Fruit fly (Drosophila melanogaster): ENCODE data around the gene kst.

The kst gene

DNA sequence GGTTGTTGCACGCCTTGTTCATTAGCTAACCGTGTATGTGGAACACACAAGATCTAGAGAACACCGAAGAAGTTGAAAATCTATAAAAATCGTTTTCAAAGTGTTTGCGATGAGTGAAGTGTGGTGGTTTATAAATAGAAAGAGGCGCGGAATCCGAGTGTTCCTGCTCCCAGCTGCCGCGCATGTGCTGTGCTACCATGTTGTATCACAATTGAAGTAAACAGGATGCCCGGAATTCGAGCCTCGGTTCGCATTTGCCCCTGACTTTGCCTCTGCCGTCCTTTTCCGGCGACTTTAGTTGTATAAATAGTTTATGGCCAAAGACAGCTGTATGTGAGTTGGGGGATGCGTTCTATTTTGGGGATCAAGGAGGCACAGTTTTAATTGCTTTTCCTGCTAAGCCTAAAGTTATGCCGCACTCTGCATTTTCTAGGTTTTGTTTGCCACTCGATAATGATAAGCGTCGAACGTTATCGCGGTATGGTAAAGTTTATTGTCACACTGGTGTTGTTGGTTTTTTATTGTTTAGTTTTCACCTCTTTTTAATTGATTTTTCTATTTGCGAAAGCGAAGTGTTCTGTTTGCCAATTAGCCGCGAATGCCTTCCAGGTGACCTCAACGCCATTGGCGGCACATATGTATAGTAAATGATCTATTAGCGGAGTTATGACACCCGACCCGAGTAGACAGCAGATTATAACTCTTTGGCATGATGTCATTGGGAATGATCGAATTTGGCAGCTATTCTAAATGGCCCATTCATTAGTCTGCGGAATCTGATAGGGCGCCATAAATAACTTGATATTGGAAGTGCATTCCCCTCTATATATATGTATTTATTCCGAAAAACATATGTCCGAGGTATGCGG, 12.5 kb downstream of the kst start:
- TF ChIP-seq CG12768 (GFP tag; optimal IDR thresholded peaks at IDR 0.05) (peak; percentile 13), CG7101 (tag; optimal IDR thresholded peaks at IDR 0.05) (no peak), Hr96 (GFP tag; optimal IDR thresholded peaks at IDR 0.05) (no peak), CG33017 (tag; optimal IDR thresholded peaks at IDR 0.05) (peak; percentile 24), Crg-1 (GFP tag; optimal IDR thresholded peaks at IDR 0.05) (no peak), ovo (GFP tag; optimal IDR thresholded peaks at IDR 0.05) (no peak), CG7045 (GFP tag; optimal IDR thresholded peaks at IDR 0.05) (peak; percentile 1), CG11617 (GFP tag; optimal IDR thresholded peaks at IDR 0.05) (peak; percentile 13), toe (GFP tag; optimal IDR thresholded peaks at IDR 0.05) (no peak), cic (GFP tag; optimal IDR thresholded peaks at IDR 0.05) (peak; percentile 54)

dm6 chr3L:3349825-3350123, 13.1 kb downstream of the kst start:
- TF ChIP-seq CG12768 (GFP tag; optimal IDR thresholded peaks at IDR 0.05) = no peak
- no peak for TF ChIP-seq ovo (GFP tag; optimal IDR thresholded peaks at IDR 0.05)

DNA sequence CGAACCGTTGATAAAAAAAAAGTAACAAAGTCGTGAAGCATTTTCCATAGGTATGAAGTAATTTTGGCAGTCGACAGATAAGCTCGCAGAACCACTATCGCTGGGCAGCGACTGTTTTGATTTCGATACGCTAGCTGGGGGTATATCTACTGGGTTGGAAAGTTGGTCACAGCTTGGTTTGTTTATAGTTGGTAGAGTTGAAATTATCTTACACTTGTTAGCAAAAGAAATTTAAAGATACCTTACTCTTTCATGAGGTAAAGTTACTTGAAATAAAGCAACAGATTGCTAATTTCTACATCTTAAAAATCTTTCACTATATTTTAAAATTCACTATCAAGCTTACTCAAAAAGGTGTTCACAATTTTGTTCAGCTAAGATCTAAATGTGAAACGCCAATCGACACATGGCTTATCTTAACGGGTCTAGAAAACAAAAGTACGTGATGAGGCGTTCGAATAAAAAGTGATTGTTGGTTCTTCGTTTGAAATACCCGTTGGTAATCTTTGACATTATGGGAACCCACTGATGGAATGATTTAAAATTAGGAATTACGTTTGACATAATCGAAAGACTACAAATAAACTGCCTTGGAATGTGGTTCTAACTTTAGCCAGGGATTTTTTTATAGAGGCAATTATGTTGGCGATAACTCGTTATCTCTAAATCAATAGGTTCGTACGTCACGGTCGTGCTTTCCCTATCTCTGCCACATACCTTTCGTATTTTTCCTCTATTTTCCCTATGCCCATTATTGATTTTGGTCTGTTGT, 14.1 kb downstream of the kst start:
- no peak for TF ChIP-seq CG7045 (GFP tag; optimal IDR thresholded peaks at IDR 0.05)
- TF ChIP-seq bab1 (GFP tag; optimal IDR thresholded peaks at IDR 0.05) = peak; percentile 3

DNA sequence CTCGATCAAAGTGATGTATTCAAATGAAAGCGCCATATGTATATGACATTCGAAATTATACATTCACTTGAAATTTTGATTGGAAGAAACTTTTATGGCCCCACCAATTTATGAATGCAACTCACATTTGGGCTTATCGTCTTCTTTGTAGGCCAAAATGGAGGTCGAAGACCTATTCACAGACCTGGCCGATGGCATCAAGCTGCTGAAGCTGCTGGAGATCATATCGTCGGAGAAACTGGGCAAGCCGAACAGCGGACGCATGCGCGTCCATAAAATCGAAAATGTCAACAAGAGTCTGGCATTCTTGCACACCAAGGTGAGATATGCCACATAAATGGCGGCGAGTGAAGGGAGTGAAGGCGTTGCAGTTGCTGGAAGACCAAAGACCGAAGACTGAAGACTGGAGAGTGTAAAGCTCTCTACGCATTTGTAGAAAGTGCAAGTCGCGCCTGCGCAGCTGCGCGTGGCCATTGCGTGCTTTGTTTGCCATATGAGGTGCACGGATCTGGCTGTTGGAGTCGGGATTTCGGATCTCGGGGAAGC, 15.2 kb downstream of the kst start:
- TF ChIP-seq toe (GFP tag; optimal IDR thresholded peaks at IDR 0.05) = no peak
- no peak for TF ChIP-seq pad (GFP tag; optimal IDR thresholded peaks at IDR 0.05)
- TF ChIP-seq CG11617 (GFP tag; optimal IDR thresholded peaks at IDR 0.05) = no peak
- TF ChIP-seq CG5204 (GFP tag; optimal IDR thresholded peaks at IDR 0.05) = no peak
- TF ChIP-seq Crg-1 (GFP tag; optimal IDR thresholded peaks at IDR 0.05) = no peak
- no peak for TF ChIP-seq CG14711 (tag; optimal IDR thresholded peaks at IDR 0.05)
- no peak for TF ChIP-seq CG33017 (tag; optimal IDR thresholded peaks at IDR 0.05)
- TF ChIP-seq Mnt (GFP tag; optimal IDR thresholded peaks at IDR 0.05) = no peak
- TF ChIP-seq kay (GFP tag; ENCODE audit: borderline replicate concordance) = no peak
- no peak for TF ChIP-seq CG7045 (GFP tag; optimal IDR thresholded peaks at IDR 0.05)
- no peak for TF ChIP-seq CG7101 (tag; optimal IDR thresholded peaks at IDR 0.05)
- TF ChIP-seq Hr96 (GFP tag; optimal IDR thresholded peaks at IDR 0.05) = no peak
- no peak for TF ChIP-seq cic (GFP tag; optimal IDR thresholded peaks at IDR 0.05)
- TF ChIP-seq bab1 (GFP tag; optimal IDR thresholded peaks at IDR 0.05) = no peak
- TF ChIP-seq cnc (optimal IDR thresholded peaks at IDR 0.05) = no peak
- TF ChIP-seq Clk (GFP tag; optimal IDR thresholded peaks at IDR 0.05) = no peak
- no peak for TF ChIP-seq tj (GFP tag; optimal IDR thresholded peaks at IDR 0.05)
- TF ChIP-seq CG12768 (GFP tag; optimal IDR thresholded peaks at IDR 0.05) = no peak

DNA sequence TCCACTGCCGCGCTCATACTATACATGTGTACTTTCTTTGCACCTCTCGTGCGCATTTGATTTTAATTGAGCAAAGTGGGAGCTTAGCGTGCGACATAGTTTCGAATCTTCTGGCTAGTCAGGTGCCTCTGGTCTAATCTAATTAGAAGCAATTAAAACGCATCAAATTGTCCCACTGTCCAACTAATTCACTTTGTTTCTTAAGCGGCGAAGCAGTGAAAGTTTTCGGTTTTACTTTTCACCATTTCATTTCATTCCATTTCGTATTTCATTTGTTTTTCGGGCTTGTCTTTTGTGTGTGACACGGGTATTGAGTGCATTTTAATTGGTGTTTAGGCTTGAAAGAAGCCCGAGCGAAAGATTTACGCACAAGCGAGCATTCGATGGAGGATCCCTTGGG, 15.9 kb downstream of the kst start:
- TF ChIP-seq Mnt (GFP tag; optimal IDR thresholded peaks at IDR 0.05) (no peak), CG5204 (GFP tag; optimal IDR thresholded peaks at IDR 0.05) (no peak), Hr96 (GFP tag; optimal IDR thresholded peaks at IDR 0.05) (no peak), toe (GFP tag; optimal IDR thresholded peaks at IDR 0.05) (no peak), kay (GFP tag; ENCODE audit: borderline replicate concordance) (no peak), CG7101 (tag; optimal IDR thresholded peaks at IDR 0.05) (no peak), tj (GFP tag; optimal IDR thresholded peaks at IDR 0.05) (no peak), bab1 (GFP tag; optimal IDR thresholded peaks at IDR 0.05) (no peak), CG12768 (GFP tag; optimal IDR thresholded peaks at IDR 0.05) (no peak), Crg-1 (GFP tag; optimal IDR thresholded peaks at IDR 0.05) (no peak), ovo (GFP tag; optimal IDR thresholded peaks at IDR 0.05) (no peak)

- TF ChIP-seq tj (GFP tag; optimal IDR thresholded peaks at IDR 0.05) (no peak), CG5204 (GFP tag; optimal IDR thresholded peaks at IDR 0.05) (no peak), CG1620 (GFP tag; optimal IDR thresholded peaks at IDR 0.05) (no peak), toe (GFP tag; optimal IDR thresholded peaks at IDR 0.05) (no peak), Mnt (GFP tag; optimal IDR thresholded peaks at IDR 0.05) (no peak), cic (GFP tag; optimal IDR thresholded peaks at IDR 0.05) (no peak), Crg-1 (GFP tag; optimal IDR thresholded peaks at IDR 0.05) (no peak), kay (GFP tag; ENCODE audit: borderline replicate concordance) (no peak), CG14711 (tag; optimal IDR thresholded peaks at IDR 0.05) (no peak), CG33017 (tag; optimal IDR thresholded peaks at IDR 0.05) (no peak), ovo (GFP tag; optimal IDR thresholded peaks at IDR 0.05) (no peak), Clk (GFP tag; optimal IDR thresholded peaks at IDR 0.05) (no peak), pad (GFP tag; optimal IDR thresholded peaks at IDR 0.05) (no peak), CG11617 (GFP tag; optimal IDR thresholded peaks at IDR 0.05) (no peak), CG7101 (tag; optimal IDR thresholded peaks at IDR 0.05) (no peak)
Measured at dm6 chr3L:3353297-3353696, 16.6 kb downstream of the kst start.

Measured in whole organism, adult.